Worm (Caenorhabditis elegans): Measurements from ENCODE around the gene gln-6.

DNA sequence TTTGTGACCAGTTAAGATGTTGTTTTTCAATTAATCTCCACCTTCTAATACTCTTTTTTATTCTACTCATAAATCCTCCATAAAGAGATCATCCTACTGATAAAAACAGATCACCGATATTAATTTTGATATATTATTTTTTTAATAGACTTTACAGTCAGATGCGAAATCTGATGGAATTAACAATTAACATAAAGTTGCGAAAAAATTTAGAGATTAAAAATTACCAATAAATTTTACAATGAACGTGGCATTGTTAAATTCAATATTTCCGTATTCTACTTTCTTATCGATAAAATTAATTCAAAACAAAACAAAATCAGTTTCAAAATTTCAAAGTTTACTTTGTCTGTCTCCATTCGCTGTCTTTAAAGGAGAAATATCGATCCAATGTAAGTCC lies 27.9 kb downstream of the gln-6 start, which contains the start of gene K01H12.4:
- TF ChIP-seq flt-1 (GFP tag; IDR thresholded peaks at IDR 0.05) = no peak
- no peak for TF ChIP-seq ztf-23 (GFP tag; IDR thresholded peaks at IDR 0.05)
- TF ChIP-seq ztf-29 (GFP tag; IDR thresholded peaks at IDR 0.05) = no peak
- TF ChIP-seq T22C8.4 (GFP tag; IDR thresholded peaks at IDR 0.05) = no peak
- TF ChIP-seq cog-1 (tag; optimal IDR thresholded peaks at IDR 0.05) = no peak
